Fruit fly (Drosophila melanogaster) whole organism, adult: ENCODE measurements around the gene Skel.

ENCODE experiments used
- CG12768 ChIP-seq: fragments of 200-800 bp; sonication (Bioruptor generic); optimal IDR thresholded peaks from 2 replicates; lab custom pipeline; 2017; ENCODE audit warnings: missing biosample characterization, missing genetic modification characterization, mild to moderate bottlenecking, moderate library complexity, missing genetic modification reagents
- CG14711 ChIP-seq: fragments of 200-800 bp; sonication (Bioruptor generic); optimal IDR thresholded peaks from 2 replicates; lab custom pipeline; 2018; ENCODE audit warnings: missing biosample characterization, mild to moderate bottlenecking, missing genetic modification characterization, moderate library complexity
- CG1620 ChIP-seq: fragments of 200-800 bp; sonication (Bioruptor generic); optimal IDR thresholded peaks from 2 replicates; lab custom pipeline; 2016; ENCODE audit warnings: missing biosample characterization, missing genetic modification characterization
- CG33017 ChIP-seq: fragments of 200-800 bp; sonication (Bioruptor generic); optimal IDR thresholded peaks from 2 replicates; lab custom pipeline; 2018; ENCODE audit warnings: missing biosample characterization, mild to moderate bottlenecking, missing genetic modification characterization, moderate library complexity
- CG5204 ChIP-seq: fragments of 200-800 bp; sonication (Bioruptor generic); optimal IDR thresholded peaks from 2 replicates; lab custom pipeline; 2016; ENCODE audit warnings: missing biosample characterization, missing genetic modification characterization
- CG7045 ChIP-seq: fragments of 200-800 bp; sonication (Bioruptor generic); optimal IDR thresholded peaks from 2 replicates; lab custom pipeline; 2017; ENCODE audit warnings: missing biosample characterization, mild to moderate bottlenecking, missing genetic modification characterization
- Hr96 ChIP-seq: fragments of 200-800 bp; sonication (Bioruptor generic); optimal IDR thresholded peaks from 2 replicates; lab custom pipeline; 2016; ENCODE audit warnings: missing biosample characterization, missing genetic modification characterization
- Mnt ChIP-seq: fragments of 200-800 bp; sonication (Bioruptor generic); optimal IDR thresholded peaks from 2 replicates; lab custom pipeline; 2016; ENCODE audit warnings: missing biosample characterization, mild to moderate bottlenecking, missing genetic modification characterization
- cnc ChIP-seq, 2 experiments: fragments of >200 bp; optimal IDR thresholded peaks; 2 replicates each; lab custom pipeline; 2017
- kay ChIP-seq: fragments of 200-800 bp; sonication (Bioruptor generic); peaks from one replicate; lab custom pipeline; 2016; ENCODE audit warnings: missing biosample characterization, missing genetic modification characterization, borderline replicate concordance
- ovo ChIP-seq: fragments of 200-800 bp; sonication (Bioruptor generic); optimal IDR thresholded peaks from 2 replicates; lab custom pipeline; 2016; ENCODE audit warnings: missing biosample characterization, missing genetic modification characterization

DNA sequence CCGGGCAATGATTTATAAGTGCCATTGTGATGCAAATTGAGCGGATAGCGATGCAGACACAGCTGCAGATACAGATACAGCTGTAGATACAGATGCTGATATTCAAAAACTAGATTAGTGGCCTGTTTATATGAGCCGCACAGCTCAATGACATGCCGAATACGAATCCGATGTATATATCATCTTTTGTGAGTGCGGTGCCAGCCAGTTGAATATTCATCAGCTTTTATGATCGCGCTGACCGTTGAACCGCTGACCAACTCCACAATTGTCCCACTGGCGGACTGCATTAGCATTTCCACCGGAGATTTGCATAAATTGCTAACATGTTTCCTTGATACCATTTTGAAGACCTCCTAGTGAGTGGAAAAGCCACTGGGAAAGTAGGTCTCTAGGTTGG is 569 bp downstream of the Skel start:
- TF ChIP-seq cnc (optimal IDR thresholded peaks at IDR 0.05; lab: Kevin White, UChicago) (no peak), CG12768 (no peak), kay (GFP tag; lab: Kevin White, UChicago) (no peak), Hr96 (GFP tag; lab: Kevin White, UChicago) (no peak), CG1620 (no peak), Mnt (no peak), CG33017 (no peak), CG14711 (tag; lab: Kevin White, UChicago) (no peak), CG5204 (GFP tag; lab: Kevin White, UChicago) (no peak), ovo (GFP tag; lab: Kevin White, UChicago) (no peak), CG7045 (GFP tag; lab: Kevin White, UChicago) (no peak)
